Worm (Caenorhabditis elegans): ENCODE results near the gene lev-9.

lev-9 gene

ce11 chrX:6318803-6319202, 27.3 kb upstream of the lev-9 start:
- TF ChIP-seq tbx-2 (tag; optimal IDR thresholded peaks at IDR 0.05) (peak; percentile 1), lin-14 (GFP tag; optimal IDR thresholded peaks at IDR 0.05) (peak; percentile 31), grh-1 (GFP tag; IDR thresholded peaks at IDR 0.05) (0 out of 2 replicates have a peak, but pooled peaks have one; percentile 12), nhr-90 (tag; optimal IDR thresholded peaks at IDR 0.05; ENCODE audit: poor library complexity) (no peak), mep-1 (tag; optimal IDR thresholded peaks at IDR 0.05) (peak; percentile 6), nhr-85 (tag) (peak; percentile 84)

DNA sequence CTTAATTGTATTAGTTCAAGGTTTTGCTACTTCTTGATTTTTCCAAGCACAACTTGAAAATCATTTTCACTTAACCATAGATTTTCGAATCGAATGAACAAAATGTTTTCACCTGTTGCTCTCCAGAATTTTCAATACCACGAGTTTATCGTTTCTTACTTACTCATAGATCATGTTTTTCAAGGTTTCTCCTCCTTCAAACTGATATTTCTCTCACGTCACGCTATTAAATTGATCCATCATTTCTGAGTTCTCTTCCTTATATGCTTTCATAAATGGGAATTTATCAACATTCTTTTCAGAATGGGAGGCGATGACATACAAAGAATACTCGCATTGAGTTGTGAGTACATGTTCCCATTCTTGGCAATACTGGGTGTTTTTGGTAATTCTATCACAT, 19.9 kb upstream of the lev-9 start, which contains the start of gene npr-38:
npr-38 (plus strand) TSS at position 301 of the 400 bp plus-strand sequence.
- no peak for TF ChIP-seq nhr-47 (tag; optimal IDR thresholded peaks at IDR 0.05)
- no peak for TF ChIP-seq nhr-19 (GFP tag; conservative IDR thresholded peaks at IDR 0.05)
- no peak for TF ChIP-seq lin-15B (tag; optimal IDR thresholded peaks at IDR 0.05)
- no peak for TF ChIP-seq lin-39 (tag; optimal IDR thresholded peaks at IDR 0.05)
- no peak for TF ChIP-seq skn-1 (tag; optimal IDR thresholded peaks at IDR 0.05)
- no peak for TF ChIP-seq fkh-8 (tag; optimal IDR thresholded peaks at IDR 0.05)
- no peak for TF ChIP-seq ceh-8 (GFP tag; optimal IDR thresholded peaks at IDR 0.05)
- TF ChIP-seq ztf-4 (tag; optimal IDR thresholded peaks at IDR 0.05) = no peak
- TF ChIP-seq ceh-90 (tag; optimal IDR thresholded peaks at IDR 0.05) = no peak
- no peak for TF ChIP-seq nhr-71 (tag; optimal IDR thresholded peaks at IDR 0.05)
- no peak for TF ChIP-seq nhr-77 (tag; optimal IDR thresholded peaks at IDR 0.05)
- TF ChIP-seq nhr-20 (tag; optimal IDR thresholded peaks at IDR 0.05) = no peak
- no peak for TF ChIP-seq egl-27 (tag; optimal IDR thresholded peaks at IDR 0.05)
- TF ChIP-seq dpl-1 (GFP tag; optimal IDR thresholded peaks at IDR 0.05) = no peak
- no peak for TF ChIP-seq mab-9 (GFP tag; IDR thresholded peaks at IDR 0.05)
- no peak for TF ChIP-seq rnt-1 (tag; optimal IDR thresholded peaks at IDR 0.05)
- TF ChIP-seq grh-1 (GFP tag; IDR thresholded peaks at IDR 0.05) = no peak
- TF ChIP-seq mep-1 (tag; optimal IDR thresholded peaks at IDR 0.05) = no peak

ce11 chrX:6299641-6300240, 8.2 kb upstream of the lev-9 start, which contains the start of gene cest-16:
cest-16 (plus strand) TSS chrX:6299942.
- TF ChIP-seq snpc-4 (tag; optimal IDR thresholded peaks at IDR 0.05) = no peak
- no peak for TF ChIP-seq nhr-77 (tag; optimal IDR thresholded peaks at IDR 0.05)
- no peak for TF ChIP-seq efl-1 (optimal IDR thresholded peaks at IDR 0.05)
- peak in 1 of 2 experiments; percentile 53 for TF ChIP-seq efl-1 (GFP tag; optimal IDR thresholded peaks at IDR 0.05 in 1 of 2)
- no peak for TF ChIP-seq ceh-63 (GFP tag; optimal IDR thresholded peaks at IDR 0.05)
- peak; percentile 24 for TF ChIP-seq rnt-1 (tag; optimal IDR thresholded peaks at IDR 0.05)
- peak; percentile 40 for TF ChIP-seq lin-14 (GFP tag; optimal IDR thresholded peaks at IDR 0.05)

DNA sequence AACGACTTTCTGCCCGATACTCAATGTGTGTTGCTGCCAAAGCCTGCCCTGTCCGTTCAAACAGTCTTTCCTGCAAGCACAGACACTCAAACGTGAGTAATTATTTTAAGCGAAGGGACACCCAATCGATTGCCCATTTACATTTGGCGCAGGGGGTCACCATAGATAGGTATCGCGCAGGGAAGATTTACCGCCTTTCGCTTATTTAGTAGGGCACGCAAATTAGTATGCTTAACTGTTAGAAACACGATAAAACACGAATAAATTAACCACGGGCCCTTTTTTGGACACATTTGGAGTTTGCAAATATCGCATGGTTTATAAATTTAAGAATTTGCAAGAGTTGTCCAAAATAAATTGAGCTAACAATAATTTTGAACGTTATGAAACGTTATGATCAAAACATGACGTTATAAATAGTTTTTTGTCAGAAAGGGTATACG, 4.9 kb upstream of the lev-9 start:
- TF ChIP-seq aha-1 (tag; optimal IDR thresholded peaks at IDR 0.05) = peak; percentile 53
- peak; percentile 7 for TF ChIP-seq hlh-17 (GFP tag; optimal IDR thresholded peaks at IDR 0.05; ENCODE audit: borderline replicate concordance)
- TF ChIP-seq ceh-90 (tag; optimal IDR thresholded peaks at IDR 0.05) = peak; percentile 55
- TF ChIP-seq pqm-1 (tag; optimal IDR thresholded peaks at IDR 0.05) = peak; percentile 98
- peak; percentile 98 for TF ChIP-seq lin-14 (GFP tag; optimal IDR thresholded peaks at IDR 0.05)
- TF ChIP-seq ztf-11 (tag; optimal IDR thresholded peaks at IDR 0.05) = peak; percentile 84 to 98
- peak; percentile 97 for TF ChIP-seq efl-3 (GFP tag; optimal IDR thresholded peaks at IDR 0.05)
- TF ChIP-seq jun-1 (tag; optimal IDR thresholded peaks at IDR 0.05) = peak; percentile 100
- TF ChIP-seq xbp-1 (tag; optimal IDR thresholded peaks at IDR 0.05) = peak; percentile 99
- peak; percentile 93 for TF ChIP-seq isw-1 (GFP tag; IDR thresholded peaks at IDR 0.05)
- TF ChIP-seq nhr-85 (tag) = peak; percentile 99
- peak; percentile 99 for TF ChIP-seq C16A3.4 (tag; optimal IDR thresholded peaks at IDR 0.05)
- peak; percentile 58 to 100 (median 96) for TF ChIP-seq elt-3 (tag; optimal IDR thresholded peaks at IDR 0.05)
- TF ChIP-seq ceh-63 (GFP tag; optimal IDR thresholded peaks at IDR 0.05) = peak; percentile 98
- peak; percentile 62 for TF ChIP-seq nhr-28 (tag; optimal IDR thresholded peaks at IDR 0.05)
- peak; percentile 90 for TF ChIP-seq mef-2 (tag; optimal IDR thresholded peaks at IDR 0.05)
- TF ChIP-seq tbx-2 (tag; optimal IDR thresholded peaks at IDR 0.05) = peak; percentile 99
- TF ChIP-seq egl-13 (tag; optimal IDR thresholded peaks at IDR 0.05) = peak; percentile 99
- TF ChIP-seq snu-23 (GFP tag; optimal IDR thresholded peaks at IDR 0.05) = peak; percentile 100
- peak; percentile 99 for TF ChIP-seq sox-4 (tag; optimal IDR thresholded peaks at IDR 0.05)
- TF ChIP-seq ceh-8 (GFP tag; optimal IDR thresholded peaks at IDR 0.05) = peak; percentile 99
- TF ChIP-seq aly-2 (tag; optimal IDR thresholded peaks at IDR 0.05) = peak; percentile 94
- peak; percentile 96 for TF ChIP-seq unc-30 (tag; optimal IDR thresholded peaks at IDR 0.05)
- peak; percentile 99 for TF ChIP-seq nhr-20 (tag; optimal IDR thresholded peaks at IDR 0.05)
- peak; percentile 85 for TF ChIP-seq snpc-4 (tag; optimal IDR thresholded peaks at IDR 0.05)
- TF ChIP-seq blmp-1 (tag; optimal IDR thresholded peaks at IDR 0.05) = peak; percentile 54
- peak; percentile 61 for TF ChIP-seq F16B12.6 (tag; optimal IDR thresholded peaks at IDR 0.05)
- TF ChIP-seq ets-5 (GFP tag; IDR thresholded peaks at IDR 0.05) = no peak

Measured in whole organism, L1 larva.